Fruit fly (Drosophila melanogaster): ENCODE data around the gene Nuf2.
A peak's percentile ranks its signal among the peaks of the same experiment; 100 is the strongest.

Gene Nuf2

DNA sequence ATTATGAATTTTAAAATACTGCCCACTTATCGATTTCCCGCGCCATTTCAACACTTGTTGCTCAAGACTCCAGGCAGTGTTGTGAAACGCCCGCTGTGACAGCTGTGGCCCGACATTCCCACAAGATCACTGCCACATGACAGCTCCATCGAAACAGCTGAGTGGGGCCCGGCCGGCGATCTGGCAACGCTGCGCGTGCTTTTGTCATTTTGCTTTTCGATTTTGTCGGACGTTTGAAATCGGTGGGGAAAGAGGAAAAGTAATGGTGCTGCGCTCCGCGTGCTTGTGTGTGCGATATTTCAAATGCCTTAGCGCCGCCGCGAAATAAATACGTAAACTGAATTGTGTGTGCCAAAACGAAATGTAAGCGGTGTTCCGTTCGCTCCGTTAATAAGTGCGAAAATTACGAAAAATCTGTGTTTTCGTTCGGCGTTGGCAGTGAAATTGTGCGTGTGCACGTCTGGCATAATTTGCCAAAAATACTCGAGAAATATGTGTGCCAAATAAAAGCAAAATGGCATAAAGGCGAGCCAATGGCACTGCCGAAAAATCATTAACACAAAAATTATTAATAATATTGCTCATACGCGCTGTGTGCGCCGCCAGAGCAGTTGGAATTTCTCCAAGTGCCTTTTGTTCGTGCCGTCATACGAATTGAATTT lies 23.4 kb downstream of the Nuf2 start (continued):
- TF ChIP-seq gfzf (GFP tag; optimal IDR thresholded peaks at IDR 0.05) (peak; percentile 27), sens (GFP tag) (peak; percentile 83), cas (GFP tag; IDR thresholded peaks at IDR 0.05) (0 out of 2 replicates have a peak, but pooled peaks have one; percentile 51), CG4328 (GFP tag; optimal IDR thresholded peaks at IDR 0.05) (peak; percentile 26), CG7556 (GFP tag; optimal IDR thresholded peaks at IDR 0.05) (peak; percentile 64), CG16815 (GFP tag; optimal IDR thresholded peaks at IDR 0.05) (no peak), CG31388 (GFP tag; optimal IDR thresholded peaks at IDR 0.05) (no peak), Rfx (GFP tag; IDR thresholded peaks at IDR 0.05) (peak; percentile 82), CG3995 (GFP tag; optimal IDR thresholded peaks at IDR 0.05) (peak; percentile 9), BtbVII (GFP tag; optimal IDR thresholded peaks at IDR 0.05) (no peak), tio (GFP tag; optimal IDR thresholded peaks at IDR 0.05) (no peak), CG7745 (tag; optimal IDR thresholded peaks at IDR 0.05) (no peak), CG34376 (GFP tag; optimal IDR thresholded peaks at IDR 0.05) (peak; percentile 74), CG14050 (GFP tag; IDR thresholded peaks at IDR 0.05) (peak; percentile 22; the same call in 1 of the 3 replicates), sima (GFP tag; optimal IDR thresholded peaks at IDR 0.05) (no peak), CG6175 (GFP tag; IDR thresholded peaks at IDR 0.05) (peak; percentile 58; the same call in 1 of the 3 replicates), CG1529 (GFP tag; optimal IDR thresholded peaks at IDR 0.05) (no peak), MTF-1 (GFP tag; optimal IDR thresholded peaks at IDR 0.05; ENCODE audit: borderline replicate concordance) (peak; percentile 49), Ets97D (GFP tag; optimal IDR thresholded peaks at IDR 0.05) (peak; percentile 96), CG2678 (tag; optimal IDR thresholded peaks at IDR 0.05) (peak; percentile 49), pita (GFP tag; optimal IDR thresholded peaks at IDR 0.05) (no peak), CG17359 (tag; optimal IDR thresholded peaks at IDR 0.05) (no peak), CG15479 (GFP tag; optimal IDR thresholded peaks at IDR 0.05) (no peak), CG8765 (GFP tag; IDR thresholded peaks at IDR 0.05) (no peak), ttk (GFP tag; IDR thresholded peaks at IDR 0.05) (no peak; the same call in 1 of the 2 replicates), CG15514 (GFP tag; optimal IDR thresholded peaks at IDR 0.05) (peak; percentile 86), klu (GFP tag; IDR thresholded peaks at IDR 0.05) (no peak; the same call in 1 of the 2 replicates), Med (GFP tag) (peak; percentile 95), D19A (tag; optimal IDR thresholded peaks at IDR 0.05) (no peak), NfI (GFP tag; optimal IDR thresholded peaks at IDR 0.05) (peak; percentile 27), nom (GFP tag; optimal IDR thresholded peaks at IDR 0.05) (peak; percentile 31), CG8944 (GFP tag; optimal IDR thresholded peaks at IDR 0.05) (peak; percentile 20), mam (GFP tag; optimal IDR thresholded peaks at IDR 0.05) (peak; percentile 51), CG14667 (GFP tag; IDR thresholded peaks at IDR 0.05) (no peak), NC2α (GFP tag; optimal IDR thresholded peaks at IDR 0.05) (no peak), CG11247 (GFP tag; IDR thresholded peaks at IDR 0.05) (peak; percentile 59; the same call in 1 of the 2 replicates), Drgx (GFP tag; IDR thresholded peaks at IDR 0.05) (peak; percentile 73), run (tag; optimal IDR thresholded peaks at IDR 0.05) (no peak), Hmx (GFP tag; optimal IDR thresholded peaks at IDR 0.05) (no peak), CG14965 (GFP tag; optimal IDR thresholded peaks at IDR 0.05; ENCODE audit: borderline replicate concordance) (no peak), Spps (tag; optimal IDR thresholded peaks at IDR 0.05) (no peak), shn (GFP tag; optimal IDR thresholded peaks at IDR 0.05) (peak; percentile 51), NFAT (GFP tag; IDR thresholded peaks at IDR 0.05) (peak; percentile 60), CG10209 (GFP tag; optimal IDR thresholded peaks at IDR 0.05) (peak; percentile 31), CG8924 (tag; optimal IDR thresholded peaks at IDR 0.05) (peak; percentile 44), CG15269 (tag; optimal IDR thresholded peaks at IDR 0.05) (peak; percentile 23), sna (GFP tag; IDR thresholded peaks at IDR 0.05; ENCODE audit: partially characterized antibody) (peak; percentile 66; the same call in 1 of the 2 replicates), CG11723 (GFP tag; optimal IDR thresholded peaks at IDR 0.05) (peak; percentile 6), bab2 (GFP tag; optimal IDR thresholded peaks at IDR 0.05) (no peak), ind (GFP tag; optimal IDR thresholded peaks at IDR 0.05) (peak; percentile 4)

Data from whole organism, embryonic.